Fruit fly (Drosophila melanogaster) whole organism, wandering third instar larva: ENCODE data around the gene mRpL15.

Experiments used
- Abd-B ChIP-seq: fragments of >200 bp; optimal IDR thresholded peaks from 2 replicates; lab custom pipeline; 2017; ENCODE audit warnings: missing biosample characterization, missing genetic modification characterization
- CG32264 ChIP-seq: fragments of 200-800 bp; sonication (Bioruptor generic); optimal IDR thresholded peaks from 2 replicates; lab custom pipeline; 2016; ENCODE audit warnings: missing biosample characterization, missing genetic modification characterization
- CG9705 ChIP-seq: fragments of 200-800 bp; sonication (Bioruptor generic); optimal IDR thresholded peaks from 2 replicates; lab custom pipeline; 2018; ENCODE audit warnings: missing biosample characterization, mild to moderate bottlenecking, missing genetic modification characterization
- CrebA ChIP-seq: fragments of 200-800 bp; sonication (Bioruptor generic); optimal IDR thresholded peaks from 2 replicates; lab custom pipeline; 2016; ENCODE audit warnings: missing biosample characterization, mild to moderate bottlenecking, missing genetic modification characterization, borderline replicate concordance
- Dfd ChIP-seq: fragments of >200 bp; optimal IDR thresholded peaks from 2 replicates; lab custom pipeline; 2017; ENCODE audit warnings: missing biosample characterization, missing genetic modification characterization
- Dif ChIP-seq: fragments of 200-275, 200-300 bp; sonication (Bioruptor generic); optimal IDR thresholded peaks from 2 replicates; lab custom pipeline; 2018; ENCODE audit warnings: missing biosample characterization, missing genetic modification characterization; ENCODE audit not compliant: partially characterized antibody
- GATAd ChIP-seq: sonication (Bioruptor generic); optimal IDR thresholded peaks from 2 replicates; lab custom pipeline; 2016; ENCODE audit warnings: missing biosample characterization, missing genetic modification characterization
- HLH106 ChIP-seq: fragments of 200-800 bp; optimal IDR thresholded peaks from 3 replicates; lab custom pipeline; 2019; ENCODE audit warnings: missing biosample characterization, mild to moderate bottlenecking, missing genetic modification characterization, moderate library complexity
- Hr78 ChIP-seq: fragments of >200 bp; optimal IDR thresholded peaks from 2 replicates; lab custom pipeline; 2017; ENCODE audit warnings: missing biosample characterization, missing genetic modification characterization
- Hr83 ChIP-seq: fragments of 200-300 bp; sonication (Bioruptor generic); optimal IDR thresholded peaks from 2 replicates; lab custom pipeline; 2016; ENCODE audit warnings: missing biosample characterization, mild to moderate bottlenecking, missing genetic modification characterization, moderate library complexity; ENCODE audit not compliant: poor library complexity, severe bottlenecking
- Jra ChIP-seq: sonication (Bioruptor generic); optimal IDR thresholded peaks from 2 replicates; lab custom pipeline; 2016; ENCODE audit warnings: missing biosample characterization, missing genetic modification characterization
- Mio ChIP-seq: sonication (Bioruptor generic); optimal IDR thresholded peaks from 2 replicates; lab custom pipeline; 2016; ENCODE audit warnings: missing biosample characterization, missing genetic modification characterization
- Myc ChIP-seq: fragments of >200 bp; optimal IDR thresholded peaks from 2 replicates; lab custom pipeline; 2017
- OdsH ChIP-seq: fragments of 200-800 bp; sonication (Bioruptor generic); optimal IDR thresholded peaks from 2 replicates; lab custom pipeline; 2016; ENCODE audit warnings: missing biosample characterization, mild to moderate bottlenecking, missing genetic modification characterization
- Rel ChIP-seq, 2 experiments: fragments of 200-800 bp; sonication (Bioruptor generic) in 1 of 2; optimal IDR thresholded peaks; 2 replicates in 1 of 2; 3 replicates in 1 of 2; lab custom pipeline; 2016 to 2019; ENCODE audit warnings: mild to moderate bottlenecking in 2 of 2, missing biosample characterization in 2 of 2, missing genetic modification characterization in 2 of 2, moderate library complexity in 1 of 2
- Sp1 ChIP-seq: fragments of 200-800 bp; sonication (Bioruptor generic); optimal IDR thresholded peaks from 3 replicates; lab custom pipeline; 2019; ENCODE audit warnings: missing biosample characterization, mild to moderate bottlenecking, missing genetic modification characterization, moderate library complexity
- Vsx2 ChIP-seq: fragments of 200-300, 225-300 bp; sonication (Bioruptor generic); optimal IDR thresholded peaks from 2 replicates; lab custom pipeline; 2018; ENCODE audit warnings: missing biosample characterization, missing genetic modification characterization; ENCODE audit not compliant: partially characterized antibody
- brk ChIP-seq: fragments of 200-800 bp; sonication (Bioruptor generic); optimal IDR thresholded peaks from 2 replicates; lab custom pipeline; 2016; ENCODE audit warnings: missing biosample characterization, mild to moderate bottlenecking, missing genetic modification characterization
- dl ChIP-seq, 2 experiments: fragments of 175-275, 200-275 bp in 1 of 2; fragments of 200-275 bp in 1 of 2; sonication (Bioruptor generic); optimal IDR thresholded peaks; lab custom pipeline; 2018; ENCODE audit warnings: mild to moderate bottlenecking in 2 of 2, missing biosample characterization in 2 of 2, missing genetic modification characterization in 2 of 2, moderate library complexity in 2 of 2; ENCODE audit not compliant: partially characterized antibody in 2 of 2, insufficient read depth in 1 of 2
- dmrt93B ChIP-seq: fragments of 200-800 bp; sonication (Bioruptor generic); optimal IDR thresholded peaks from 2 replicates; lab custom pipeline; 2018; ENCODE audit warnings: missing biosample characterization, mild to moderate bottlenecking, missing genetic modification characterization
- dsf ChIP-seq: sonication (Bioruptor generic); optimal IDR thresholded peaks from 2 replicates; lab custom pipeline; 2016; ENCODE audit warnings: missing biosample characterization, missing genetic modification characterization, borderline replicate concordance
- foxo ChIP-seq, 2 experiments: fragments of 200-800 bp; sonication (Bioruptor generic); optimal IDR thresholded peaks; 2 replicates in 1 of 2; 3 replicates in 1 of 2; lab custom pipeline; 2016 to 2017; ENCODE audit warnings: missing biosample characterization in 2 of 2, missing genetic modification characterization in 2 of 2
- fru ChIP-seq: fragments of 200-800 bp; sonication (Bioruptor generic); optimal IDR thresholded peaks from 3 replicates; lab custom pipeline; 2016; ENCODE audit warnings: missing biosample characterization, mild to moderate bottlenecking, missing genetic modification characterization
- h ChIP-seq: fragments of 200-800 bp; sonication (Bioruptor generic); optimal IDR thresholded peaks from 3 replicates; lab custom pipeline; 2016; ENCODE audit warnings: missing biosample characterization, mild to moderate bottlenecking, missing genetic modification characterization
- jim ChIP-seq: fragments of 175-275, 200-325 bp; sonication (Bioruptor generic); optimal IDR thresholded peaks from 2 replicates; lab custom pipeline; 2016; ENCODE audit warnings: missing biosample characterization, mild to moderate bottlenecking, missing genetic modification characterization
- lola ChIP-seq: fragments of >200 bp; optimal IDR thresholded peaks from 2 replicates; lab custom pipeline; 2017; ENCODE audit warnings: missing biosample characterization, missing genetic modification characterization
- pan ChIP-seq: fragments of >200 bp; optimal IDR thresholded peaks from 2 replicates; lab custom pipeline; 2017
- psq ChIP-seq: fragments of 200-800 bp; sonication (Bioruptor generic); optimal IDR thresholded peaks from 3 replicates; lab custom pipeline; 2017; ENCODE audit warnings: missing biosample characterization, mild to moderate bottlenecking, missing genetic modification characterization, moderate library complexity
- rgr ChIP-seq: fragments of 200-800 bp; sonication (Bioruptor generic); optimal IDR thresholded peaks from 3 replicates; lab custom pipeline; 2016; ENCODE audit warnings: missing biosample characterization, mild to moderate bottlenecking, missing genetic modification characterization
- sage ChIP-seq: fragments of 200-800 bp; sonication (Bioruptor generic); optimal IDR thresholded peaks from 2 replicates; lab custom pipeline; 2016; ENCODE audit warnings: missing biosample characterization, mild to moderate bottlenecking, missing genetic modification characterization
- tai ChIP-seq: sonication (Bioruptor generic); optimal IDR thresholded peaks from 2 replicates; lab custom pipeline; 2016; ENCODE audit warnings: missing biosample characterization, missing genetic modification characterization
- usp ChIP-seq: fragments of >200 bp; optimal IDR thresholded peaks from 2 replicates; lab custom pipeline; 2017; ENCODE audit warnings: missing biosample characterization, missing genetic modification characterization
- woc ChIP-seq: sonication (Bioruptor generic); optimal IDR thresholded peaks from 2 replicates; lab custom pipeline; 2016; ENCODE audit warnings: missing biosample characterization, mild to moderate bottlenecking, missing genetic modification characterization

mRpL15 gene

DNA sequence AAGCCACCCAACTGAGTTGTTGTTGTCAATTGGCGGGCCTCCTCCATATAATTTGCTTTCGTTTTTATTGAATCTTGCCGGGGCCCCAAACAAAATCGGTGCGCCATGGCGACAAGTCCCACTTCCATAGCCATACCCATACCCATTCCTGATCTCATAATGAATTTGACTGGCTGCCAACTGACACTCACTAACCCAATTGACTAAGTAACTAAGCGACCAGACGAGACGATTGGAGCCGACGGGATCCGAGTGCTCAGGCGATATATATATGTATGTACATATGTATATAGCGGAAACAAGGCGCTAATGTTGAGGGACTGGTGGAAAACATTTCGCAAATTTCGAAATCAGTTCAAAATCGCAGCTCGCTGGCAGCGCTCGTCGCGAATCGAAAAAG, 30.6 kb upstream of the mRpL15 start, which contains the start of gene Tdh:
Gene Tdh, plus strand, starts transcription at position 346 of the 400 bp plus-strand sequence.
- no peak for TF ChIP-seq dl (GFP tag; optimal IDR thresholded peaks at IDR 0.05; lab: Kevin White, UChicago; ENCODE audit: insufficient read depth in 1 of 2, partially characterized antibody in 2 of 2)
- TF ChIP-seq Mio (GFP tag; lab: Kevin White, UChicago): no peak
- TF ChIP-seq Dfd (GFP tag; lab: Kevin White, UChicago): no peak
- no peak for TF ChIP-seq Hr83 (GFP tag; lab: Kevin White, UChicago)
- no peak for TF ChIP-seq foxo (GFP tag; optimal IDR thresholded peaks at IDR 0.05; lab: Kevin White, UChicago)
- no peak for TF ChIP-seq sage (GFP tag; lab: Kevin White, UChicago)
- TF ChIP-seq jim (GFP tag; lab: Kevin White, UChicago): no peak
- TF ChIP-seq CG9705 (GFP tag; lab: Kevin White, UChicago): no peak
- TF ChIP-seq Dif (GFP tag; lab: Kevin White, UChicago): no peak
- TF ChIP-seq Hr78 (GFP tag; lab: Kevin White, UChicago): no peak
- no peak for TF ChIP-seq Abd-B
- TF ChIP-seq Jra (GFP tag; lab: Kevin White, UChicago): no peak
- no peak for TF ChIP-seq Sp1 (GFP tag; lab: Kevin White, UChicago)
- TF ChIP-seq OdsH (GFP tag; lab: Kevin White, UChicago): no peak
- TF ChIP-seq dmrt93B (GFP tag; lab: Kevin White, UChicago): no peak
- no peak for TF ChIP-seq Rel (GFP tag; optimal IDR thresholded peaks at IDR 0.05; lab: Kevin White, UChicago)
- no peak for TF ChIP-seq Rel (tag; optimal IDR thresholded peaks at IDR 0.05; lab: Kevin White, UChicago)
- no peak for TF ChIP-seq rgr (GFP tag; lab: Kevin White, UChicago)
- no peak for TF ChIP-seq tai (GFP tag; lab: Kevin White, UChicago)
- TF ChIP-seq pan (lab: Kevin White, UChicago): no peak
- no peak for TF ChIP-seq fru (GFP tag; lab: Kevin White, UChicago)

DNA sequence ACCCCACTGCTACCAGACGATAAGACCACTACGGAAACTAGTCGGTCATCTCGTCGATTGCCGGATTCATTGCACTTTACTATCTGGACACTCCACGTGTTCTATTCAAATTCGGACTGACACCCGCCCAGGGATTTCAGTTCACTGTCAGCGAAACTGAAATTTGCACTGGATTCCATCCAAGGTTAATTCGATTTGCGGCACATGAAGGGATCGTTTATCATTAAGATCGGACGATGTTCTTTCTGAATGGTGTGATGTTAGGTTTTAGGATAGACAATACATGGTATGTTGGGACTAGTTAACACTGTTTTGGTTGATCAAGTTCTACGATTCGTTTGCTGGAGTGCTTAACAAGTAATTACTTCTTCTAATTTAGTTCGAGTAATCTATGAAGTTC, 29.9 kb upstream of the mRpL15 start, which contains the start of gene CG42764:
Gene CG42764, minus strand, starts transcription at position 101 of the 400 bp plus-strand sequence.
- no peak for TF ChIP-seq GATAd (GFP tag; lab: Kevin White, UChicago)
- TF ChIP-seq Dfd (GFP tag; lab: Kevin White, UChicago): no peak
- no peak for TF ChIP-seq lola (GFP tag; lab: Kevin White, UChicago)
- TF ChIP-seq Vsx2 (GFP tag; lab: Kevin White, UChicago): no peak

DNA sequence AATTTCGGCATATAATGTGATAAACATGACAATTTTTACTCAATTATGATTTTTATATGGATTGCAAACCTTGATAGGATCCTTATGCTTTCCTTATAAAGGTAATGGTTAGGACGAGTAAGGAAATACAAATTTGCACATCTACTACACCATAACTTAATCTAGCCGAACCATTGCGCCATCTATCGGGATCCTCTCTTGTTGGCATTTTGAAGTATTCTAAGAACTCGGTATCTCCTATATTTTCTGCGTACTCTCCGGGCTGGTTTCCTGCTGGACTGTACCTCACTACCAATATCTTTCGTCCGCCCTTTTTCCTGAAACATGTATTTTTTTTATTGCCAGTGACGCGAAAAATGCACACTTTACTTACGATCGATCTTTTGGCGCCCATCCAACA, 28.7 kb upstream of the mRpL15 start, which contains the start of gene atk:
Gene atk, minus strand, starts transcription at position 186 of the 400 bp plus-strand sequence.
- TF ChIP-seq HLH106 (no peak), tai (GFP tag; lab: Kevin White, UChicago) (no peak), CG32264 (GFP tag; lab: Kevin White, UChicago) (no peak), psq (GFP tag; lab: Kevin White, UChicago) (no peak), Hr78 (GFP tag; lab: Kevin White, UChicago) (no peak), jim (GFP tag; lab: Kevin White, UChicago) (no peak), pan (lab: Kevin White, UChicago) (no peak), CG9705 (GFP tag; lab: Kevin White, UChicago) (no peak), brk (GFP tag; lab: Kevin White, UChicago) (no peak), foxo (GFP tag; optimal IDR thresholded peaks at IDR 0.05; lab: Kevin White, UChicago) (no peak)
- TF ChIP-seq, all 38 proteins: peak for 0

DNA sequence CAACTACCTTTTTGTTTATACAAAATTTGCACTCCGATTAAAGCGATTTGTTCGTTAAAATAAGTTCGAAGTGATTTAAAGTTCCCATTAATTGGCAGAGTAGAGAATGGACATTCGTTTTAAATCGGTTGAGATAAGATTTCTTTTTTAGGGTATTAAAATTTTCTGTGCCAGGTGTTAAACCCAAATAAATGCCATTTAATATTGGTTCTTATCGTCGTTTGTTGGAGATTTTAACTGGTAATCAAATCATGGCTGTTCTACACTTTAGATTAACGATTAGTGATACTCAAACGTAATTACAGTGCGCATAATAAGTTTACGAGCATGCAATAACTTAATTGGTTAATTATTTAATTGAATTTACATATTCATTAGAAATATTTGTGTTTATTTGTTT, 26.4 kb upstream of the mRpL15 start:
- no peak for TF ChIP-seq Myc (lab: Kevin White, UChicago)
- TF ChIP-seq jim (GFP tag; lab: Kevin White, UChicago): no peak
- no peak for TF ChIP-seq Dfd (GFP tag; lab: Kevin White, UChicago)
- TF ChIP-seq fru (GFP tag; lab: Kevin White, UChicago): no peak
- TF ChIP-seq sage (GFP tag; lab: Kevin White, UChicago): no peak
- TF ChIP-seq dmrt93B (GFP tag; lab: Kevin White, UChicago): no peak
- TF ChIP-seq, all 38 proteins: peak for 0

DNA sequence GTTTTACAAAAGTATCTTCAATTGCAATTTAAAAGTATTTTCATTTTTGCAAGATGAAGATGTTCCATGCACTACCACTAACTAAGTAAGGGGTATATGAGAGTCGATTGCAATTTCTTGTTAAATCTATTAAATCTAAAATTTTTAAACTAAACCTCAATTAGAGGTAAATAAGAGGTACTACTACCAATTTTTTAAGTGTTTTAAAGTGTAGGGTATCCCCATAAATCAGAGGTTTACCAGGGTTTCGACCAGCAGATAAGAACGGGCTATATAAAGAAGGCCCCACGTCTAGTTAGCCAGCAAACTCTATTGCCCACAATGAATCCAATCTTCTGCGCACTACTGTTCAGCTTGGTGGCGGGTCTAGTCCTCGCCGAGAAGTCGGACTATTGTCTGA, 24.4 kb upstream of the mRpL15 start, which contains the start of gene mag:
Gene mag, plus strand, starts transcription at position 301 of the 400 bp plus-strand sequence.
- no peak for TF ChIP-seq Vsx2 (GFP tag; lab: Kevin White, UChicago)
- TF ChIP-seq psq (GFP tag; lab: Kevin White, UChicago): no peak
- no peak for TF ChIP-seq Mio (GFP tag; lab: Kevin White, UChicago)
- no peak for TF ChIP-seq rgr (GFP tag; lab: Kevin White, UChicago)
- TF ChIP-seq Sp1 (GFP tag; lab: Kevin White, UChicago): no peak
- TF ChIP-seq Abd-B: no peak
- no peak for TF ChIP-seq jim (GFP tag; lab: Kevin White, UChicago)
- no peak for TF ChIP-seq usp
- TF ChIP-seq OdsH (GFP tag; lab: Kevin White, UChicago): no peak
- no peak for TF ChIP-seq h
- no peak for TF ChIP-seq sage (GFP tag; lab: Kevin White, UChicago)
- no peak for TF ChIP-seq Myc (lab: Kevin White, UChicago)
- TF ChIP-seq dsf (GFP tag; lab: Kevin White, UChicago): no peak
- TF ChIP-seq Hr83 (GFP tag; lab: Kevin White, UChicago): no peak
- no peak for TF ChIP-seq CrebA (GFP tag; lab: Kevin White, UChicago)
- no peak for TF ChIP-seq foxo (GFP tag; optimal IDR thresholded peaks at IDR 0.05; lab: Kevin White, UChicago)
- TF ChIP-seq tai (GFP tag; lab: Kevin White, UChicago): no peak
- TF ChIP-seq HLH106: no peak
- no peak for TF ChIP-seq woc (GFP tag; lab: Kevin White, UChicago)
- TF ChIP-seq Dfd (GFP tag; lab: Kevin White, UChicago): no peak
